Fruit fly (Drosophila melanogaster) whole organism, prepupa: ENCODE measurements around the gene Mms19.

Source experiments
- CG16779 ChIP-seq: fragments of 200-800 bp; sonication (Bioruptor generic); optimal IDR thresholded peaks from 3 replicates; lab custom pipeline; 2017; ENCODE audit warnings: missing biosample characterization, mild to moderate bottlenecking, missing genetic modification characterization
- CG3032 ChIP-seq: fragments of 200-800 bp; optimal IDR thresholded peaks from 2 replicates; lab custom pipeline; 2019; ENCODE audit warnings: missing biosample characterization, mild to moderate bottlenecking, missing genetic modification characterization, moderate library complexity
- CG32006 ChIP-seq: fragments of 200-800 bp; sonication (Bioruptor generic); optimal IDR thresholded peaks from 3 replicates; lab custom pipeline; 2017; ENCODE audit warnings: missing biosample characterization, mild to moderate bottlenecking, missing genetic modification characterization
- CG6163 ChIP-seq: fragments of 200-800 bp; sonication (Bioruptor generic); IDR thresholded peaks from 3 replicates; pipeline ENCODE4 v1.3.6; 2022; ENCODE audit warnings: missing biosample characterization, missing genetic modification characterization
- CG7368 ChIP-seq: fragments of 200-800 bp; sonication (Bioruptor generic); optimal IDR thresholded peaks from 3 replicates; lab custom pipeline; 2016; ENCODE audit warnings: missing biosample characterization, missing genetic modification characterization
- Eip78C ChIP-seq: fragments of 200-800 bp; sonication (Bioruptor generic); peaks from one replicate; lab custom pipeline; 2016; ENCODE audit warnings: missing biosample characterization, missing genetic modification characterization
- Lpt ChIP-seq: fragments of 200-800 bp; sonication (Bioruptor generic); optimal IDR thresholded peaks from 3 replicates; lab custom pipeline; 2016; ENCODE audit warnings: missing biosample characterization, missing genetic modification characterization
- achi ChIP-seq: fragments of 200-800 bp; sonication (Bioruptor generic); optimal IDR thresholded peaks from 3 replicates; lab custom pipeline; 2016; ENCODE audit warnings: missing biosample characterization, missing genetic modification characterization
- cyc ChIP-seq: fragments of 200-800 bp; sonication (Bioruptor generic); optimal IDR thresholded peaks from 3 replicates; lab custom pipeline; 2016; ENCODE audit warnings: missing biosample characterization, missing genetic modification characterization
- esn ChIP-seq: fragments of 200-800 bp; sonication (Bioruptor generic); optimal IDR thresholded peaks from 2 replicates; lab custom pipeline; 2016; ENCODE audit warnings: missing biosample characterization, mild to moderate bottlenecking, missing genetic modification characterization, moderate library complexity
- fd85E ChIP-seq: fragments of 200-800 bp; sonication (Bioruptor generic); optimal IDR thresholded peaks from 3 replicates; lab custom pipeline; 2016; ENCODE audit warnings: missing biosample characterization, missing genetic modification characterization

DNA sequence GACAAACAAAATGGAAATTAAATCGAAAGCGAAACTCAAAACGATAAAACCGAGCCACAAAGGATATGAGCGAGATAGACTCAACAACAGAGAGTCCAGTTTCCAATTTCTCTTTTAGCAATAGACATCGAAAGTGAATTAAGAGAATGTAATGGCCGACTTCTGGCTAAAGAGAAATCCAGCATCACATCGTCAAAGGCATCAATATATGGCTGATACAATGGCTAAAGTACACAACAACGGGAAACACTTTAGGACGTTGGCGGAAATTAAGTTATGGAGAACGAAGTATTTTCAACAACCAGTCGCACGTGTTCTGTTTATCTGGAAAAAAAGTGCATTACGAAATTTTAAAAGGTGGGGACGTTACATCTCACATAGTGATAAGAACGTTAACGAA is 32.8 kb upstream of the Mms19 start:
- TF ChIP-seq Eip78C, result no peak
- TF ChIP-seq CG7368, result no peak
- TF ChIP-seq achi (GFP tag; lab: Kevin White, UChicago), result no peak
- TF ChIP-seq CG6163 (GFP tag; lab: Robert Waterston, UW), result no peak
- TF ChIP-seq cyc, result no peak
- TF ChIP-seq CG3032, result no peak
- no peak for TF ChIP-seq esn (GFP tag; lab: Kevin White, UChicago)
- TF ChIP-seq CG32006, result no peak
- no peak for TF ChIP-seq fd85E (GFP tag; lab: Kevin White, UChicago)
- no peak for TF ChIP-seq Lpt (GFP tag; lab: Kevin White, UChicago)
- no peak for TF ChIP-seq CG16779 (tag; lab: Kevin White, UChicago)
